Fruit fly (Drosophila melanogaster) whole organism, embryonic: ENCODE data around the gene Dh44.

Source experiments
- Atf3 ChIP-seq: fragments of 200-800 bp; sonication (Bioruptor generic); optimal IDR thresholded peaks from 3 replicates; lab custom pipeline; 2016; ENCODE audit warnings: missing biosample characterization, missing genetic modification characterization
- B-H2 ChIP-seq: fragments of 200-800 bp; sonication (Bioruptor generic); optimal IDR thresholded peaks from 2 replicates; lab custom pipeline; 2018; ENCODE audit warnings: missing biosample characterization, mild to moderate bottlenecking, missing genetic modification characterization
- CG11456 ChIP-seq: fragments of 200-800 bp; sonication (Bioruptor generic); IDR thresholded peaks from 3 replicates; pipeline ENCODE4 v1.3.6; 2022; ENCODE audit warnings: missing biosample characterization, missing genetic modification characterization
- CG15479 ChIP-seq: fragments of 200-800 bp; sonication (Bioruptor generic); optimal IDR thresholded peaks from 3 replicates; lab custom pipeline; 2019; ENCODE audit warnings: missing biosample characterization, mild to moderate bottlenecking, missing genetic modification characterization, moderate library complexity
- CG16863 ChIP-seq: fragments of 200-800 bp; sonication (Bioruptor generic); optimal IDR thresholded peaks from 3 replicates; lab custom pipeline; 2016; ENCODE audit warnings: missing biosample characterization, missing genetic modification characterization
- CG17568 ChIP-seq: fragments of 200-800 bp; sonication (Bioruptor generic); optimal IDR thresholded peaks from 2 replicates; lab custom pipeline; 2018; ENCODE audit warnings: missing biosample characterization, mild to moderate bottlenecking, missing genetic modification characterization, moderate library complexity
- CG17829 ChIP-seq: fragments of 200-800 bp; optimal IDR thresholded peaks from 2 replicates; lab custom pipeline; 2019; ENCODE audit warnings: missing biosample characterization, mild to moderate bottlenecking, missing genetic modification characterization, moderate library complexity
- CG18476 ChIP-seq: fragments of 200-800 bp; sonication (Bioruptor generic); optimal IDR thresholded peaks from 2 replicates; lab custom pipeline; 2016; ENCODE audit warnings: missing biosample characterization, mild to moderate bottlenecking, missing genetic modification characterization
- CG18619 ChIP-seq: fragments of 200-800 bp; sonication (Bioruptor generic); optimal IDR thresholded peaks from 3 replicates; lab custom pipeline; 2017; ENCODE audit warnings: missing biosample characterization, mild to moderate bottlenecking, missing genetic modification characterization
- CG31388 ChIP-seq: fragments of 200-800 bp; sonication (Bioruptor generic); optimal IDR thresholded peaks from 2 replicates; lab custom pipeline; 2016; ENCODE audit warnings: missing biosample characterization, missing genetic modification characterization
- CG6765 ChIP-seq: fragments of 200-800 bp; sonication (Bioruptor generic); optimal IDR thresholded peaks from 3 replicates; lab custom pipeline; 2017; ENCODE audit warnings: missing biosample characterization, mild to moderate bottlenecking, missing genetic modification characterization
- CG8281 ChIP-seq: fragments of 200-800 bp; sonication (Bioruptor generic); optimal IDR thresholded peaks from 2 replicates; lab custom pipeline; 2018; ENCODE audit warnings: missing biosample characterization, mild to moderate bottlenecking, missing genetic modification characterization, moderate library complexity
- CG8765 ChIP-seq: fragments of 200-800 bp; sonication (Bioruptor generic); IDR thresholded peaks from 2 replicates; pipeline ENCODE4 v1.3.6; 2022; ENCODE audit warnings: missing biosample characterization, missing genetic modification characterization
- Ets65A ChIP-seq: fragments of 200-800 bp; sonication (Bioruptor generic); peaks from one replicate; lab custom pipeline; 2016; ENCODE audit warnings: missing biosample characterization, missing genetic modification characterization
- H2.0 ChIP-seq: fragments of 200-800 bp; sonication (Bioruptor generic); IDR thresholded peaks from 2 replicates; pipeline ENCODE4 v1.3.6; 2022; ENCODE audit warnings: missing biosample characterization, missing genetic modification characterization
- Hsf ChIP-seq: fragments of 200-800 bp; sonication (Bioruptor generic); optimal IDR thresholded peaks from 3 replicates; lab custom pipeline; 2016; ENCODE audit warnings: missing biosample characterization, missing genetic modification characterization
- Kr ChIP-seq: fragments of 200-800 bp; sonication (Bioruptor generic); optimal IDR thresholded peaks from 2 replicates; lab custom pipeline; 2017; ENCODE audit warnings: missing biosample characterization, mild to moderate bottlenecking, missing genetic modification characterization
- Lhr ChIP-seq: fragments of 200-800 bp; sonication (Bioruptor generic); optimal IDR thresholded peaks from 3 replicates; lab custom pipeline; 2017; ENCODE audit warnings: mild to moderate bottlenecking, missing biosample characterization, missing genetic modification reagents, missing genetic modification characterization
- MBD-R2 ChIP-seq: fragments of 200-800 bp; sonication (Bioruptor generic); IDR thresholded peaks from 2 replicates; pipeline ENCODE4 v1.3.6; 2022; ENCODE audit warnings: missing biosample characterization, missing genetic modification characterization
- NC2α ChIP-seq: fragments of 200-800 bp; sonication (Bioruptor generic); optimal IDR thresholded peaks from 2 replicates; lab custom pipeline; 2016; ENCODE audit warnings: missing biosample characterization, missing genetic modification characterization
- NK7.1 ChIP-seq: fragments of 200-800 bp; sonication (Bioruptor generic); optimal IDR thresholded peaks from 3 replicates; lab custom pipeline; 2016; ENCODE audit warnings: missing biosample characterization, missing genetic modification characterization
- Opbp ChIP-seq: fragments of 200-800 bp; sonication (Bioruptor generic); IDR thresholded peaks from 3 replicates; pipeline ENCODE4 v1.3.6; 2022; ENCODE audit warnings: missing biosample characterization, missing genetic modification characterization; ENCODE audit not compliant: partially characterized antibody
- Spps ChIP-seq: fragments of 200-800 bp; sonication (Bioruptor generic); optimal IDR thresholded peaks from 2 replicates; lab custom pipeline; 2018; ENCODE audit warnings: missing biosample characterization, mild to moderate bottlenecking, missing genetic modification characterization
- Sry-β ChIP-seq: fragments of 200-800 bp; sonication (Bioruptor generic); optimal IDR thresholded peaks from 2 replicates; lab custom pipeline; 2018; ENCODE audit warnings: missing biosample characterization, mild to moderate bottlenecking, missing genetic modification characterization, moderate library complexity
- ac ChIP-seq: fragments of 200-800 bp; sonication (Bioruptor generic); optimal IDR thresholded peaks from 3 replicates; lab custom pipeline; 2017; ENCODE audit warnings: missing biosample characterization, mild to moderate bottlenecking, missing genetic modification characterization
- ara ChIP-seq: fragments of 200-800 bp; sonication (Bioruptor generic); IDR thresholded peaks from 2 replicates; pipeline ENCODE4 v1.3.6; 2022; ENCODE audit warnings: missing biosample characterization, missing genetic modification characterization
- bcd ChIP-seq: fragments of 200-800 bp; sonication (Bioruptor generic); optimal IDR thresholded peaks from 2 replicates; lab custom pipeline; 2017; ENCODE audit warnings: missing biosample characterization, mild to moderate bottlenecking, missing genetic modification characterization
- cad ChIP-seq: fragments of >200 bp; optimal IDR thresholded peaks from 2 replicates; lab custom pipeline; 2017; ENCODE audit warnings: missing biosample characterization, missing genetic modification characterization
- cg ChIP-seq: fragments of 200-800 bp; sonication (Bioruptor generic); optimal IDR thresholded peaks from 3 replicates; lab custom pipeline; 2019; ENCODE audit warnings: missing biosample characterization, mild to moderate bottlenecking, missing genetic modification characterization, moderate library complexity
- chinmo ChIP-seq: fragments of 200-800 bp; sonication (Bioruptor generic); IDR thresholded peaks from 4 replicates; pipeline ENCODE4 v1.3.6; 2022; ENCODE audit warnings: missing biosample characterization, missing genetic modification characterization; ENCODE audit not compliant: partially characterized antibody
- ci ChIP-seq: fragments of 200-800 bp; sonication (Bioruptor generic); IDR thresholded peaks from 3 replicates; pipeline ENCODE4 v1.3.6; 2022; ENCODE audit warnings: missing biosample characterization, missing genetic modification characterization
- emc ChIP-seq: fragments of 200-800 bp; sonication (Bioruptor generic); optimal IDR thresholded peaks from 2 replicates; lab custom pipeline; 2016; ENCODE audit warnings: missing biosample characterization, missing genetic modification characterization
- gfzf ChIP-seq: fragments of 200-800 bp; sonication (Bioruptor generic); optimal IDR thresholded peaks from 2 replicates; lab custom pipeline; 2016; ENCODE audit warnings: missing biosample characterization, mild to moderate bottlenecking, missing genetic modification characterization, moderate library complexity
- grn ChIP-seq: fragments of 200-800 bp; sonication (Bioruptor generic); optimal IDR thresholded peaks from 3 replicates; lab custom pipeline; 2017; ENCODE audit warnings: missing biosample characterization, missing genetic modification characterization
- hth ChIP-seq: fragments of >200 bp; optimal IDR thresholded peaks from 2 replicates; lab custom pipeline; 2017; ENCODE audit warnings: inconsistent platforms
- kni ChIP-seq: fragments of 200-800 bp; sonication (Bioruptor generic); optimal IDR thresholded peaks from 3 replicates; lab custom pipeline; 2017; ENCODE audit warnings: mild to moderate bottlenecking, missing biosample characterization, missing genetic modification reagents, missing genetic modification characterization
- mirr ChIP-seq: fragments of 200-800 bp; sonication (Bioruptor generic); optimal IDR thresholded peaks from 3 replicates; lab custom pipeline; 2018; ENCODE audit warnings: missing biosample characterization, mild to moderate bottlenecking, missing genetic modification characterization
- pros ChIP-seq: fragments of 200-800 bp; sonication (Bioruptor generic); optimal IDR thresholded peaks from 3 replicates; lab custom pipeline; 2019; ENCODE audit warnings: missing biosample characterization, mild to moderate bottlenecking, missing genetic modification characterization, moderate library complexity
- pzg ChIP-seq: fragments of 200-800 bp; sonication (Bioruptor generic); optimal IDR thresholded peaks from 3 replicates; lab custom pipeline; 2018; ENCODE audit warnings: missing biosample characterization, mild to moderate bottlenecking, missing genetic modification characterization, moderate library complexity
- sens ChIP-seq: fragments of 200-800 bp; sonication (Bioruptor generic); peaks from one replicate; lab custom pipeline; 2016; ENCODE audit warnings: missing biosample characterization, missing genetic modification characterization
- tll ChIP-seq, 2 experiments: fragments of 200-800 bp in 1 of 2; fragments of >200 bp in 1 of 2; sonication (Bioruptor generic) in 1 of 2; optimal IDR thresholded peaks; 2 replicates each; lab custom pipeline; 2017 to 2019; ENCODE audit warnings: missing biosample characterization in 2 of 2, missing genetic modification characterization in 2 of 2, mild to moderate bottlenecking in 1 of 2, moderate library complexity in 1 of 2
- toy ChIP-seq: fragments of 200-800 bp; sonication (Bioruptor generic); IDR thresholded peaks from 2 replicates; pipeline ENCODE4 v1.3.6; 2022; ENCODE audit warnings: missing biosample characterization, missing genetic modification characterization
- zen ChIP-seq: fragments of 200-800 bp; sonication (Bioruptor generic); optimal IDR thresholded peaks from 3 replicates; lab custom pipeline; 2018; ENCODE audit warnings: missing biosample characterization, mild to moderate bottlenecking, missing genetic modification characterization, moderate library complexity

Gene Dh44

DNA sequence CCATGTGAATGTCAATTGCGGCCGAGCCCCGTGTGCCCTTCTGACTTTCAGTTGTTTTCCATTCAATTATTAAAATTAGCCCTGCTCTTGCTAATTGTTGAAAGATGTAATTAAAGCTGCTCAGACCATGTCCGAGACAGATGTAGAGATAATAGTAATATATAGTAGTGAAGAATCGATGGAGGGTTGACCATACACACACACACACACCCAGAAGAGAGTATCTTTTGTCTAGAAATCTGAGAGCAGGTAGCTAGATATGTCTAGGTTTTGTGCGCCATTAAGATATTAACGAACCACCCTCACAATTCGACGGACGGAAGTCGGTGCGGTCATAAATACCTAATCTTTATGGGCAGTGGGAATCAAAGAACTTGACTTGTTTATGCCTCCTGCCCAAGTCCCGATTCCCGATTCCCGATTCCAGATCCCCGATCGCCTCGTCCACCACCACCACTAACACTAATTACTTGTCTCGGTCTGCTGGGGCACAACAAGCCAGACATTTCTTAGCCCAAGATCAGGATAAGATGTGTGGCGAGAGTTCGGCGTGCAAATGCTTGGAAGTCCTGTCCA lies 33.4 kb upstream of the Dh44 start:
- TF ChIP-seq ara (GFP tag; lab: Robert Waterston, UW) = no peak
- TF ChIP-seq pros (GFP tag; lab: Kevin White, UChicago) = peak; percentile 46
- TF ChIP-seq pzg (GFP tag; lab: Kevin White, UChicago) = no peak
- peak; percentile 49 for TF ChIP-seq grn (GFP tag; lab: Kevin White, UChicago)
- no peak for TF ChIP-seq NC2α (GFP tag; lab: Kevin White, UChicago)
- peak; percentile 10 for TF ChIP-seq cg (GFP tag; lab: Kevin White, UChicago)
- no peak for TF ChIP-seq CG6765 (GFP tag; lab: Kevin White, UChicago)
- no peak for TF ChIP-seq bcd (GFP tag; lab: Kevin White, UChicago)
- TF ChIP-seq tll (GFP tag; optimal IDR thresholded peaks at IDR 0.05; lab: Kevin White, UChicago) = peak in 1 of 2 experiments; percentile 90
- TF ChIP-seq CG18476 (GFP tag; lab: Kevin White, UChicago) = no peak
- no peak for TF ChIP-seq Kr (GFP tag; lab: Kevin White, UChicago)
- TF ChIP-seq CG16863 (GFP tag; lab: Kevin White, UChicago) = no peak
- no peak for TF ChIP-seq Spps (tag; lab: Kevin White, UChicago)
- TF ChIP-seq kni (GFP tag; lab: Kevin White, UChicago) = peak; percentile 22
- TF ChIP-seq Ets65A (GFP tag; lab: Kevin White, UChicago) = peak; percentile 56
- no peak for TF ChIP-seq CG17568 (GFP tag; lab: Kevin White, UChicago)
- TF ChIP-seq H2.0 (GFP tag; lab: Robert Waterston, UW) = no peak
- TF ChIP-seq CG31388 (GFP tag; lab: Kevin White, UChicago) = no peak
- no peak for TF ChIP-seq Lhr (GFP tag; lab: Kevin White, UChicago)
- no peak for TF ChIP-seq NK7.1 (GFP tag; lab: Kevin White, UChicago)
- peak; percentile 15; the same call in 1 of the 3 replicates for TF ChIP-seq ci (GFP tag; lab: Robert Waterston, UW)
- no peak for TF ChIP-seq CG17829 (tag; lab: Kevin White, UChicago)
- no peak for TF ChIP-seq sens (GFP tag; lab: Kevin White, UChicago)
- TF ChIP-seq CG15479 = peak; percentile 67
- TF ChIP-seq toy (GFP tag; lab: Robert Waterston, UW) = no peak
- TF ChIP-seq Hsf (GFP tag; lab: Kevin White, UChicago) = no peak
- no peak for TF ChIP-seq Atf3 (GFP tag; lab: Kevin White, UChicago)
- TF ChIP-seq Opbp (GFP tag; lab: Robert Waterston, UW) = no peak
- no peak for TF ChIP-seq CG8765 (GFP tag; lab: Robert Waterston, UW)
- 0 out of 4 replicates have a peak, but pooled peaks have one; percentile 21 for TF ChIP-seq chinmo (GFP tag; lab: Robert Waterston, UW)
- no peak for TF ChIP-seq emc (GFP tag; lab: Kevin White, UChicago)
- no peak for TF ChIP-seq MBD-R2 (GFP tag; lab: Robert Waterston, UW)
- no peak for TF ChIP-seq B-H2
- peak; percentile 87 for TF ChIP-seq cad (GFP tag; lab: Kevin White, UChicago)
- peak; percentile 77 for TF ChIP-seq hth (lab: Kevin White, UChicago)
- TF ChIP-seq Sry-β = no peak
- TF ChIP-seq zen (tag; lab: Kevin White, UChicago) = peak; percentile 82
- no peak for TF ChIP-seq mirr (GFP tag; lab: Kevin White, UChicago)
- TF ChIP-seq gfzf (GFP tag; lab: Kevin White, UChicago) = no peak
- TF ChIP-seq CG11456 (GFP tag; lab: Robert Waterston, UW) = no peak
- no peak for TF ChIP-seq CG18619 (GFP tag; lab: Kevin White, UChicago)
- TF ChIP-seq ac (GFP tag; lab: Kevin White, UChicago) = no peak
- TF ChIP-seq CG8281 (tag; lab: Kevin White, UChicago) = no peak
